Worm (Caenorhabditis elegans) whole organism, L4/young adult: ENCODE data around the gene col-170.

Experiments used
- W03F9.2 ChIP-seq: fragments of 150-350 bp; optimal IDR thresholded peaks from 2 replicates; lab custom pipeline; 2014; ENCODE audit warnings: missing biosample characterization, missing genetic modification characterization
- dao-5 ChIP-seq: sonication (generic microtip); optimal IDR thresholded peaks from 2 replicates; lab custom pipeline; 2016; ENCODE audit warnings: missing genotype, missing genetic modification characterization, moderate library complexity, missing compliant biosample characterization
- him-1 ChIP-seq: sonication (generic microtip); optimal IDR thresholded peaks from 2 replicates; lab custom pipeline; 2016; ENCODE audit warnings: missing genotype, missing genetic modification reagents, missing genetic modification characterization, missing compliant biosample characterization

The col-170 gene

ce11 chrX:6326088-6326487 is 5.4 kb upstream of the col-170 start, which contains the start of gene col-168:
TSS of gene col-168 (plus strand) at chrX:6326388.
- TF ChIP-seq W03F9.2 (no peak), dao-5 (tag; lab: Kevin White, UChicago) (no peak), him-1 (tag; lab: Kevin White, UChicago) (no peak)

- no peak for TF ChIP-seq W03F9.2
- TF ChIP-seq dao-5 (tag; lab: Kevin White, UChicago): no peak
- no peak for TF ChIP-seq him-1 (tag; lab: Kevin White, UChicago)
Observed at ce11 chrX:6328860-6329259, 2.6 kb upstream of the col-170 start, which contains the start of gene col-169. TSS of gene col-169 (plus strand) at chrX:6329160.

- TF ChIP-seq him-1 (tag; lab: Kevin White, UChicago) (no peak), dao-5 (tag; lab: Kevin White, UChicago) (no peak), W03F9.2 (no peak)
Observed at ce11 chrX:6333998-6334397, 2.5 kb downstream of the col-170 start, which contains the start of gene col-171. TSS of gene col-171 (plus strand) at chrX:6334298.

- TF ChIP-seq dao-5 (tag; lab: Kevin White, UChicago) (no peak), W03F9.2 (no peak), him-1 (tag; lab: Kevin White, UChicago) (no peak)
Observed at ce11 chrX:6334602-6335001, 3.1 kb downstream of the col-170 start.

- TF ChIP-seq dao-5 (tag; lab: Kevin White, UChicago) (no peak), W03F9.2 (no peak), him-1 (tag; lab: Kevin White, UChicago) (no peak)
Observed at ce11 chrX:6337338-6337737, 5.8 kb downstream of the col-170 start.

ce11 chrX:6337951-6338350 is 6.4 kb downstream of the col-170 start, which contains the start of gene C03B1.13:
TSS of gene C03B1.13 (minus strand) at chrX:6338051.
- TF ChIP-seq W03F9.2 (no peak), dao-5 (tag; lab: Kevin White, UChicago) (no peak), him-1 (tag; lab: Kevin White, UChicago) (no peak)

- no peak for TF ChIP-seq him-1 (tag; lab: Kevin White, UChicago)
- no peak for TF ChIP-seq W03F9.2
Observed at ce11 chrX:6338446-6338845, 6.9 kb downstream of the col-170 start.

ce11 chrX:6341513-6341912 is 10.0 kb downstream of the col-170 start, which contains the start of gene C03B1.7:
TSS of gene C03B1.7 (plus strand) at chrX:6341813.
- TF ChIP-seq W03F9.2: no peak
- TF ChIP-seq him-1 (tag; lab: Kevin White, UChicago): no peak
- no peak for TF ChIP-seq dao-5 (tag; lab: Kevin White, UChicago)

ce11 chrX:6345785-6346184 is 14.3 kb downstream of the col-170 start:
- TF ChIP-seq W03F9.2 (no peak), him-1 (tag; lab: Kevin White, UChicago) (no peak), dao-5 (tag; lab: Kevin White, UChicago) (no peak)

- no peak for TF ChIP-seq W03F9.2
- no peak for TF ChIP-seq him-1 (tag; lab: Kevin White, UChicago)
- TF ChIP-seq dao-5 (tag; lab: Kevin White, UChicago): no peak
Observed at ce11 chrX:6347013-6347412, 15.5 kb downstream of the col-170 start, which contains the start of gene C03B1.9. TSS of gene C03B1.9 (minus strand) at chrX:6347113.

- TF ChIP-seq W03F9.2 (no peak), dao-5 (tag; lab: Kevin White, UChicago) (no peak), him-1 (tag; lab: Kevin White, UChicago) (no peak)
Observed at ce11 chrX:6350016-6350415, 18.5 kb downstream of the col-170 start, which contains the start of gene C03B1.6. TSS of gene C03B1.6 (plus strand) at chrX:6350316.

ce11 chrX:6353763-6354162 is 22.3 kb downstream of the col-170 start:
- TF ChIP-seq W03F9.2: no peak
- TF ChIP-seq dao-5 (tag; lab: Kevin White, UChicago): no peak
- no peak for TF ChIP-seq him-1 (tag; lab: Kevin White, UChicago)

- no peak for TF ChIP-seq dao-5 (tag; lab: Kevin White, UChicago)
- no peak for TF ChIP-seq him-1 (tag; lab: Kevin White, UChicago)
- TF ChIP-seq W03F9.2: no peak
Observed at ce11 chrX:6355030-6355635, 23.6 kb downstream of the col-170 start, which contains the start of gene C03B1.5. TSS of gene C03B1.5 (plus strand) at chrX:6355585.

ce11 chrX:6357772-6358171 is 26.3 kb downstream of the col-170 start, which contains the start of gene C03B1.10:
TSS of gene C03B1.10 (minus strand) at chrX:6357872.
- no peak for TF ChIP-seq dao-5 (tag; lab: Kevin White, UChicago)
- TF ChIP-seq him-1 (tag; lab: Kevin White, UChicago): no peak
- TF ChIP-seq W03F9.2: no peak
